Fruit fly (Drosophila melanogaster) whole organism, embryonic: ENCODE results near the gene Rpt6R.

Source experiments
- B-H1 ChIP-seq: fragments of 200-800 bp; sonication (Bioruptor generic); IDR thresholded peaks from 3 replicates; pipeline ENCODE4 v1.3.6; 2022; ENCODE audit warnings: missing biosample characterization, missing genetic modification characterization
- CG11093 ChIP-seq: fragments of 200-800 bp; sonication (Bioruptor generic); IDR thresholded peaks from 3 replicates; pipeline ENCODE4 v1.3.6; 2022; ENCODE audit warnings: missing biosample characterization, missing genetic modification characterization
- CG12155 ChIP-seq: fragments of 200-800 bp; sonication (Bioruptor generic); optimal IDR thresholded peaks from 3 replicates; lab custom pipeline; 2016; ENCODE audit warnings: missing biosample characterization, missing genetic modification characterization
- CG13296 ChIP-seq: fragments of 200-800 bp; sonication (Bioruptor generic); optimal IDR thresholded peaks from 3 replicates; lab custom pipeline; 2018; ENCODE audit warnings: missing biosample characterization, mild to moderate bottlenecking, missing genetic modification characterization
- CG13424 ChIP-seq: fragments of 200-800 bp; sonication (Bioruptor generic); optimal IDR thresholded peaks from 2 replicates; lab custom pipeline; 2019; ENCODE audit warnings: missing biosample characterization, mild to moderate bottlenecking, missing genetic modification characterization, moderate library complexity
- CG13775 ChIP-seq: fragments of 200-800 bp; sonication (Bioruptor generic); optimal IDR thresholded peaks from 3 replicates; lab custom pipeline; 2017; ENCODE audit warnings: missing biosample characterization, mild to moderate bottlenecking, missing genetic modification characterization
- CG17568 ChIP-seq: fragments of 200-800 bp; sonication (Bioruptor generic); optimal IDR thresholded peaks from 2 replicates; lab custom pipeline; 2018; ENCODE audit warnings: missing biosample characterization, mild to moderate bottlenecking, missing genetic modification characterization, moderate library complexity
- CG18476 ChIP-seq: fragments of 200-800 bp; sonication (Bioruptor generic); optimal IDR thresholded peaks from 2 replicates; lab custom pipeline; 2016; ENCODE audit warnings: missing biosample characterization, mild to moderate bottlenecking, missing genetic modification characterization
- CG30431 ChIP-seq: fragments of 200-800 bp; sonication (Bioruptor generic); optimal IDR thresholded peaks from 2 replicates; lab custom pipeline; 2017; ENCODE audit warnings: missing biosample characterization, missing genetic modification characterization
- CG31388 ChIP-seq: fragments of 200-800 bp; sonication (Bioruptor generic); optimal IDR thresholded peaks from 2 replicates; lab custom pipeline; 2016; ENCODE audit warnings: missing biosample characterization, missing genetic modification characterization
- CG4360 ChIP-seq: fragments of 200-800 bp; sonication (Bioruptor generic); IDR thresholded peaks from 2 replicates; pipeline ENCODE4 v1.3.6; 2022; ENCODE audit warnings: missing biosample characterization, missing genetic modification characterization
- CG8290 ChIP-seq, 3 experiments: fragments of 200-800 bp; sonication (Bioruptor generic); optimal IDR thresholded peaks; 2 replicates each; lab custom pipeline; 2016 to 2019; ENCODE audit warnings: missing biosample characterization in 3 of 3, missing genetic modification characterization in 3 of 3, mild to moderate bottlenecking in 2 of 3, moderate library complexity in 1 of 3
- HLH4C ChIP-seq: fragments of 200-800 bp; sonication (Bioruptor generic); IDR thresholded peaks from 3 replicates; pipeline ENCODE4 v1.3.6; 2022; ENCODE audit warnings: missing biosample characterization, missing genetic modification characterization; ENCODE audit not compliant: partially characterized antibody
- HLHmδ ChIP-seq: fragments of 200-800 bp; sonication (Bioruptor generic); optimal IDR thresholded peaks from 2 replicates; lab custom pipeline; 2018; ENCODE audit warnings: missing biosample characterization, mild to moderate bottlenecking, missing genetic modification characterization, moderate library complexity
- Jarid2 ChIP-seq: fragments of 200-800 bp; sonication (Bioruptor generic); optimal IDR thresholded peaks from 3 replicates; lab custom pipeline; 2017; ENCODE audit warnings: mild to moderate bottlenecking, missing biosample characterization, missing genetic modification reagents, missing genetic modification characterization
- MBD-R2 ChIP-seq: fragments of 200-800 bp; sonication (Bioruptor generic); IDR thresholded peaks from 2 replicates; pipeline ENCODE4 v1.3.6; 2022; ENCODE audit warnings: missing biosample characterization, missing genetic modification characterization
- MESR4 ChIP-seq: fragments of 200-800 bp; sonication (Bioruptor generic); optimal IDR thresholded peaks from 2 replicates; lab custom pipeline; 2018; ENCODE audit warnings: missing biosample characterization, mild to moderate bottlenecking, missing genetic modification characterization, moderate library complexity
- Rx ChIP-seq: fragments of 200-800 bp; sonication (Bioruptor generic); IDR thresholded peaks from 2 replicates; pipeline ENCODE4 v1.3.6; 2022; ENCODE audit warnings: missing biosample characterization, missing genetic modification characterization
- Side ChIP-seq: fragments of 200-800 bp; sonication (Bioruptor generic); optimal IDR thresholded peaks from 2 replicates; lab custom pipeline; 2016; ENCODE audit warnings: missing biosample characterization, missing genetic modification characterization
- Sry-β ChIP-seq: fragments of 200-800 bp; sonication (Bioruptor generic); optimal IDR thresholded peaks from 2 replicates; lab custom pipeline; 2018; ENCODE audit warnings: missing biosample characterization, mild to moderate bottlenecking, missing genetic modification characterization, moderate library complexity
- Sry-δ ChIP-seq: fragments of 200-800 bp; sonication (Bioruptor generic); optimal IDR thresholded peaks from 2 replicates; lab custom pipeline; 2016; ENCODE audit warnings: missing biosample characterization, missing genetic modification characterization
- bbx ChIP-seq: fragments of 200-800 bp; sonication (Bioruptor generic); IDR thresholded peaks from 2 replicates; pipeline ENCODE4 v1.3.6; 2022; ENCODE audit warnings: missing biosample characterization, missing genetic modification characterization; ENCODE audit not compliant: partially characterized antibody
- bowl ChIP-seq: fragments of 200-800 bp; sonication (Bioruptor generic); IDR thresholded peaks from 2 replicates; pipeline ENCODE4 v1.3.6; 2022; ENCODE audit warnings: missing biosample characterization, missing genetic modification characterization
- btn ChIP-seq: fragments of 200-800 bp; sonication (Bioruptor generic); optimal IDR thresholded peaks from 2 replicates; lab custom pipeline; 2016; ENCODE audit warnings: missing biosample characterization, missing genetic modification characterization
- cato ChIP-seq: fragments of 200-800 bp; sonication (Bioruptor generic); optimal IDR thresholded peaks from 2 replicates; lab custom pipeline; 2016; ENCODE audit warnings: missing biosample characterization, missing genetic modification characterization, borderline replicate concordance
- chn ChIP-seq: fragments of 200-800 bp; sonication (Bioruptor generic); optimal IDR thresholded peaks from 2 replicates; lab custom pipeline; 2016; ENCODE audit warnings: missing biosample characterization, missing genetic modification characterization
- cwo ChIP-seq: fragments of 200-800 bp; sonication (Bioruptor generic); optimal IDR thresholded peaks from 3 replicates; lab custom pipeline; 2017; ENCODE audit warnings: missing biosample characterization, missing genetic modification characterization, mild to moderate bottlenecking, moderate library complexity, missing genetic modification reagents
- dpn ChIP-seq, 2 experiments: fragments of 200-800 bp; sonication (Bioruptor generic); optimal IDR thresholded peaks; 3 replicates each; lab custom pipeline; 2016; ENCODE audit warnings: missing biosample characterization in 2 of 2, missing genetic modification characterization in 2 of 2
- en ChIP-seq: fragments of 200-800 bp; sonication (Bioruptor generic); optimal IDR thresholded peaks from 2 replicates; lab custom pipeline; 2016; ENCODE audit warnings: missing biosample characterization, missing genetic modification characterization
- gem ChIP-seq: fragments of 200-800 bp; sonication (Bioruptor generic); optimal IDR thresholded peaks from 2 replicates; lab custom pipeline; 2019; ENCODE audit warnings: missing biosample characterization, mild to moderate bottlenecking, missing genetic modification characterization, moderate library complexity
- gfzf ChIP-seq: fragments of 200-800 bp; sonication (Bioruptor generic); optimal IDR thresholded peaks from 2 replicates; lab custom pipeline; 2016; ENCODE audit warnings: missing biosample characterization, mild to moderate bottlenecking, missing genetic modification characterization, moderate library complexity
- gsb ChIP-seq: fragments of 200-800 bp; sonication (Bioruptor generic); IDR thresholded peaks from 2 replicates; pipeline ENCODE4 v1.3.6; 2022; ENCODE audit warnings: missing biosample characterization, missing genetic modification characterization
- ind ChIP-seq: fragments of 200-800 bp; sonication (Bioruptor generic); optimal IDR thresholded peaks from 3 replicates; lab custom pipeline; 2016; ENCODE audit warnings: missing biosample characterization, missing genetic modification characterization
- insv ChIP-seq, 2 experiments: fragments of 200-800 bp; sonication (Bioruptor generic); optimal IDR thresholded peaks; 3 replicates each; lab custom pipeline; 2016 to 2018; ENCODE audit warnings: missing biosample characterization in 2 of 2, missing genetic modification characterization in 2 of 2
- jumu ChIP-seq: fragments of 200-800 bp; sonication (Bioruptor generic); optimal IDR thresholded peaks from 3 replicates; lab custom pipeline; 2016; ENCODE audit warnings: missing biosample characterization, missing genetic modification characterization
- lab ChIP-seq: fragments of 200-800 bp; sonication (Bioruptor generic); optimal IDR thresholded peaks from 3 replicates; lab custom pipeline; 2017; ENCODE audit warnings: missing biosample characterization, missing genetic modification characterization, mild to moderate bottlenecking, moderate library complexity, missing genetic modification reagents
- lov ChIP-seq, 2 experiments: fragments of 200-800 bp in 1 of 2; fragments of >200 bp in 1 of 2; sonication (Bioruptor generic) in 1 of 2; IDR thresholded peaks in 1 of 2; optimal IDR thresholded peaks in 1 of 2; 2 replicates in 1 of 2; 3 replicates in 1 of 2; pipeline versions ENCODE4 v1.3.6 to Lab custom; 2017 to 2022; ENCODE audit warnings: missing biosample characterization in 1 of 2, missing genetic modification characterization in 1 of 2
- p53 ChIP-seq: fragments of 200-800 bp; sonication (Bioruptor generic); optimal IDR thresholded peaks from 2 replicates; lab custom pipeline; 2016; ENCODE audit warnings: missing biosample characterization, missing genetic modification characterization
- pros ChIP-seq: fragments of 200-800 bp; sonication (Bioruptor generic); optimal IDR thresholded peaks from 3 replicates; lab custom pipeline; 2019; ENCODE audit warnings: missing biosample characterization, mild to moderate bottlenecking, missing genetic modification characterization, moderate library complexity
- repo ChIP-seq: fragments of 200-800 bp; sonication (Bioruptor generic); optimal IDR thresholded peaks from 2 replicates; lab custom pipeline; 2016; ENCODE audit warnings: missing biosample characterization, missing genetic modification characterization
- tgo ChIP-seq: fragments of 200-800 bp; sonication (Bioruptor generic); IDR thresholded peaks from 3 replicates; pipeline ENCODE4 v1.3.6; 2022; ENCODE audit warnings: missing biosample characterization, missing genetic modification characterization
- toy ChIP-seq: fragments of 200-800 bp; sonication (Bioruptor generic); IDR thresholded peaks from 2 replicates; pipeline ENCODE4 v1.3.6; 2022; ENCODE audit warnings: missing biosample characterization, missing genetic modification characterization
- trem ChIP-seq: fragments of 200-800 bp; optimal IDR thresholded peaks from 3 replicates; lab custom pipeline; 2019; ENCODE audit warnings: missing biosample characterization, mild to moderate bottlenecking, missing genetic modification characterization, moderate library complexity
- tup ChIP-seq: fragments of 200-800 bp; sonication (Bioruptor generic); optimal IDR thresholded peaks from 2 replicates; lab custom pipeline; 2016; ENCODE audit warnings: missing biosample characterization, mild to moderate bottlenecking, missing genetic modification characterization, moderate library complexity
- z ChIP-seq: fragments of 200-800 bp; sonication (Bioruptor generic); IDR thresholded peaks from 3 replicates; pipeline ENCODE4 v1.3.6; 2022; ENCODE audit warnings: missing biosample characterization, missing genetic modification characterization
- zen ChIP-seq: fragments of 200-800 bp; sonication (Bioruptor generic); optimal IDR thresholded peaks from 3 replicates; lab custom pipeline; 2018; ENCODE audit warnings: missing biosample characterization, mild to moderate bottlenecking, missing genetic modification characterization, moderate library complexity
- zfh2 ChIP-seq: fragments of 200-800 bp; sonication (Bioruptor generic); optimal IDR thresholded peaks from 2 replicates; lab custom pipeline; 2016; ENCODE audit warnings: missing biosample characterization, missing genetic modification characterization

Gene Rpt6R

DNA sequence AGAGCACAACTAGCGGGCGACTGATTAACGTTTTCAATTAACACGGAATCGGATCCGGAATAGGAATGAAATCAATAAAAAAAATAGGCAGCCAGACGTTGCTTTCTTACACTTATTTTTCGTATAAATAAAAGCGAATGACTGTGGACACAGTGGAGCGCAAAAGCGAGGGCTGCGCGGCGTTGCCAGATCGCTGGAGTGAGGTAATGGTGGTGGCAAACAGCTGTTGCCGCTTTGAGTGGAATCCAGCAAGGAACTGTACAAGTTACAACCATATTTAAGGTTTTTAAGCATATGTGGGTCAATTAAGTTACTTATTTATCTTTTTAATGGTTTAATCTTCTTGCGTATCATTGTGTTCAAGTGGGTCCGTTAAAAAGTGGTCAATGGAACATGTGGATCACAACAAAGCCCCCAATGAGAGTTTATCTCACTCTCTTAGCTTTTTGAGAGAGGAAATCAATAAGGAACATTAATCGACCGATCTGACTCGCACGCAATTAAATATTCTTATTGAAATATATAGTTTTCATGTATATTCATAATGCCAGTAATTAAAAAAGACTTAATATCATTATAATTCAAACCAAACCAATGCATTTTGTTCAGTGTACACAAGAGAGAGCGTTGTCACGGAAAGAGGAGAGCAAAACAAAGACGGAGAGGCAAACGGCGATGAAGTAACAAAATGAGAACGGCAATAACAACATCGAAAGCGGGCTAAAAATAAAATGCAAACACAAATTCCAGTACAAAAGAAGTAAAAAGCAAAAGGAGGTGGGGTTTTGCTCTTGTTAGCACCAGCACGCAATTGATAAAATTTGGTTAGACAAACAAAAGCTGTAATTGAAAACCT lies 16.9 kb upstream of the Rpt6R start (continued):
- peak; percentile 71 for TF ChIP-seq tup (GFP tag; lab: Kevin White, UChicago)
- peak; percentile 89 for TF ChIP-seq Side (GFP tag; lab: Kevin White, UChicago)
- TF ChIP-seq tgo: peak; percentile 95
- peak; percentile 86 for TF ChIP-seq cato
- peak; percentile 68; the same call in 1 of the 2 replicates for TF ChIP-seq MBD-R2
- peak; percentile 76 for TF ChIP-seq CG30431 (GFP tag; lab: Kevin White, UChicago)
- peak; percentile 69 for TF ChIP-seq CG4360
- peak; percentile 95 for TF ChIP-seq B-H1 (GFP tag; lab: Robert Waterston, UW)
- peak; percentile 58 for TF ChIP-seq Jarid2 (GFP tag; lab: Kevin White, UChicago)
- peak; percentile 96 for TF ChIP-seq gem (tag; lab: Kevin White, UChicago)
- peak; percentile 83 for TF ChIP-seq CG12155
- TF ChIP-seq dpn (GFP tag; optimal IDR thresholded peaks at IDR 0.05; lab: Kevin White, UChicago): peak; percentile 90 to 91
- TF ChIP-seq bowl (GFP tag; lab: Robert Waterston, UW): peak; percentile 92
- peak; percentile 94 for TF ChIP-seq lab (GFP tag; lab: Kevin White, UChicago)
- TF ChIP-seq repo (GFP tag; lab: Kevin White, UChicago): peak; percentile 80
- TF ChIP-seq zfh2 (GFP tag; lab: Kevin White, UChicago): peak; percentile 82
- peak; percentile 87 for TF ChIP-seq toy (GFP tag; lab: Robert Waterston, UW)
- TF ChIP-seq zen (tag; lab: Kevin White, UChicago): peak; percentile 80
- peak; percentile 77 for TF ChIP-seq trem (tag; lab: Kevin White, UChicago)
- TF ChIP-seq lov (optimal IDR thresholded peaks at IDR 0.05; lab: Kevin White, UChicago): no peak
- TF ChIP-seq lov (GFP tag; IDR thresholded peaks at IDR 0.05; lab: Robert Waterston, UW): peak; percentile 96
- TF ChIP-seq CG13296: peak; percentile 84
- TF ChIP-seq Rx (GFP tag; lab: Robert Waterston, UW): peak; percentile 86
- TF ChIP-seq CG13775 (GFP tag; lab: Kevin White, UChicago): peak; percentile 86
- peak; percentile 43 for TF ChIP-seq Sry-δ (GFP tag; lab: Kevin White, UChicago)
- peak; percentile 78 for TF ChIP-seq CG17568 (GFP tag; lab: Kevin White, UChicago)
- peak; percentile 58 for TF ChIP-seq btn
- TF ChIP-seq chn (GFP tag; lab: Kevin White, UChicago): peak; percentile 82
- TF ChIP-seq CG31388: peak; percentile 88
- no peak for TF ChIP-seq gfzf (GFP tag; lab: Kevin White, UChicago)
- TF ChIP-seq pros (GFP tag; lab: Kevin White, UChicago): no peak
- peak; percentile 30 for TF ChIP-seq en (GFP tag; lab: Kevin White, UChicago)
- TF ChIP-seq z (GFP tag; lab: Robert Waterston, UW): peak; percentile 93
- TF ChIP-seq p53 (GFP tag; lab: Kevin White, UChicago): peak; percentile 66
- TF ChIP-seq cwo (GFP tag; lab: Kevin White, UChicago): peak; percentile 90
- peak; percentile 88 for TF ChIP-seq ind (GFP tag; lab: Kevin White, UChicago)
- TF ChIP-seq Sry-β (GFP tag; lab: Kevin White, UChicago): peak; percentile 21
- peak in 1 of 2 experiments; percentile 21 for TF ChIP-seq insv (GFP tag; optimal IDR thresholded peaks at IDR 0.05; lab: Kevin White, UChicago)
- TF ChIP-seq HLH4C (GFP tag; lab: Robert Waterston, UW): no peak
- no peak for TF ChIP-seq HLHmδ (GFP tag; lab: Kevin White, UChicago)
- 0 out of 2 replicates have a peak, but pooled peaks have one; percentile 45 for TF ChIP-seq bbx (GFP tag; lab: Robert Waterston, UW)
- peak; percentile 79 for TF ChIP-seq CG8290 (GFP tag; optimal IDR thresholded peaks at IDR 0.05; lab: Kevin White, UChicago)
- TF ChIP-seq CG8290 (tag; optimal IDR thresholded peaks at IDR 0.05; lab: Kevin White, UChicago): peak in 1 of 2 experiments; percentile 80
- TF ChIP-seq CG13424 (tag; lab: Kevin White, UChicago): peak; percentile 90
- TF ChIP-seq CG18476: peak; percentile 92
- peak; percentile 85 for TF ChIP-seq gsb
- peak; percentile 86 for TF ChIP-seq CG11093 (GFP tag; lab: Robert Waterston, UW)
- peak; percentile 77 for TF ChIP-seq jumu (GFP tag; lab: Kevin White, UChicago)
- TF ChIP-seq MESR4 (GFP tag; lab: Kevin White, UChicago): peak; percentile 22
